Fruit fly (Drosophila melanogaster): ENCODE data around the gene CG17744.

Gene CG17744

DNA sequence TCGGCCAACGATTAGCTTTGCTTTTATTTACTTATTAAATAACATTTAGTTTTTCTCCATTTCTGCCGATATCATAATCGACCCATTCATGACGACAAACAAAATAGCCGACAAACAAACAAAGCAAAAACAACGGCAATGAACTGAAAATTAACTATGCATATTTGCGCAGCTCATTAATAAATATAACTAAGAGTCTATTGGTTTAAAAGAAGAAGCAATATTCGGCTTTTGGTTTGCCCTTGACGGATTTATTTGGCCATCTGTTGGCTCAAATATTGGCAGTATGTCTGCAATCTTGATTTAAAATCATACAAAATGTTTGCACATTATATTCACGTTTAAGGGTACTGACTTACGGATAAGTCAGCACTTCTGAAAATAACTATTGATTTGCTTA lies 26.6 kb downstream of the CG17744 start:
- TF ChIP-seq CTCF (optimal IDR thresholded peaks at IDR 0.05): no peak
- no peak for TF ChIP-seq CG8478 (optimal IDR thresholded peaks at IDR 0.05)

DNA sequence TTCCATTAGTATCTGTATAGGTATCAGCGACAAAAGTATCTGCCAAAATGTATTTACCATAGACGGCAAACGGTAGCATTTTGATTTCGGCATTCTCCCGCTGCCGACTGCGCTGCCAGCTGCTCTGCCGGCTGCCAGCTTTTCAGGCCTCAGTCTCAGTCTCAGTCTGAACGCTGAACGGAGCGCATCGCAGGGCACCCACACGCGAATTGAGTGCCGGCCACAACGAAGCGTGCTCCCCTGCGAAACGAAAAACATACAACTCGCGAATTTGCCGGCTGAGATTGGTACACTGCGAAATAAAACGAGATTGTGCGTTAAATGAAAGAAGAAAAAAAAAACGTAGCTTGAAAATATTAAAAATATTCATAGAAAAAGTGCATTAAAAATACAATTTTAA lies 27.9 kb downstream of the CG17744 start, which contains the start of gene Mp:
TSS of gene Mp (plus strand) at position 152 of the 400 bp plus-strand sequence.
- TF ChIP-seq CTCF (optimal IDR thresholded peaks at IDR 0.05) (no peak), CG8478 (optimal IDR thresholded peaks at IDR 0.05) (no peak)

DNA sequence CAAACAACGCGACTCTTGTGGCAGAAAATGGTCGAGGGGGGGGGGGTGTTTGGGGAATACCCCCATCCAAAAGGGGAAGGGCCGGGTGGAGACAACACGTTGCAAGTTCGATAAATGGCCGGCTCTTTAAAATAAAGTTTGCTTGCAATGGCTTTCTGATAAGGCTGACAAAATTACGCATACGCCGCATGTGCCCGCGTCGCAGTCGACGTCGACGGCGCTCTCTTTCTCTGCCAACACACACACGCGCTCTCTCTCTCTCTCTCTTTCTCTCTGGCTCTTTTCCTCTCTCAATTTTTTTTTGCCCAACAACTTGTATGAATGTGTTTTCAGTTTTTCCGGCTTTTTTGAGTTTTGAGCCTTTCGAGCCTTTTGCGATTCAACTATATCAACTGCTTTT lies 29.2 kb downstream of the CG17744 start:
- TF ChIP-seq CTCF (optimal IDR thresholded peaks at IDR 0.05) (no peak), CG8478 (optimal IDR thresholded peaks at IDR 0.05) (no peak)

dm6 chr3L:6996907-6997306 lies 29.7 kb downstream of the CG17744 start:
- TF ChIP-seq CTCF (optimal IDR thresholded peaks at IDR 0.05): no peak
- no peak for TF ChIP-seq CG8478 (optimal IDR thresholded peaks at IDR 0.05)

DNA sequence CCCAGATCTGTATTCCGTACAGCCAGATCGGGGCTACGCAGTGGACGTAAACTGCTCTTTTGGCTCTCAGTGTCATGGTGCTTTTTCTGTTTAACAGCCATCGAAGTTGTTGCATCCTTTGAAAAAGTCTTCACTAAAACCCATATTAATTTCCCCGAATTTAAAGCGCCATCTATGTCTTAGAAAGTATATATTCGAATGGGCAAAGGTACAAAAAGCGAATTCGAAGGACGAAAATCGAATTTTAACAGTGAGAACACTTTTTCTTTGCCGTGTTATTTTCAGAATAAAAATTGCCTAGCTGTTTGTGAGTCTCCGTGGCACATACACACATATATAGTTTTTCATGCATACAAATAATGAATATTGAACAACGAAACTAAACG lies 31.2 kb downstream of the CG17744 start:
- TF ChIP-seq CTCF (optimal IDR thresholded peaks at IDR 0.05) (peak; percentile 81 to 86), CG8478 (optimal IDR thresholded peaks at IDR 0.05) (no peak)

DNA sequence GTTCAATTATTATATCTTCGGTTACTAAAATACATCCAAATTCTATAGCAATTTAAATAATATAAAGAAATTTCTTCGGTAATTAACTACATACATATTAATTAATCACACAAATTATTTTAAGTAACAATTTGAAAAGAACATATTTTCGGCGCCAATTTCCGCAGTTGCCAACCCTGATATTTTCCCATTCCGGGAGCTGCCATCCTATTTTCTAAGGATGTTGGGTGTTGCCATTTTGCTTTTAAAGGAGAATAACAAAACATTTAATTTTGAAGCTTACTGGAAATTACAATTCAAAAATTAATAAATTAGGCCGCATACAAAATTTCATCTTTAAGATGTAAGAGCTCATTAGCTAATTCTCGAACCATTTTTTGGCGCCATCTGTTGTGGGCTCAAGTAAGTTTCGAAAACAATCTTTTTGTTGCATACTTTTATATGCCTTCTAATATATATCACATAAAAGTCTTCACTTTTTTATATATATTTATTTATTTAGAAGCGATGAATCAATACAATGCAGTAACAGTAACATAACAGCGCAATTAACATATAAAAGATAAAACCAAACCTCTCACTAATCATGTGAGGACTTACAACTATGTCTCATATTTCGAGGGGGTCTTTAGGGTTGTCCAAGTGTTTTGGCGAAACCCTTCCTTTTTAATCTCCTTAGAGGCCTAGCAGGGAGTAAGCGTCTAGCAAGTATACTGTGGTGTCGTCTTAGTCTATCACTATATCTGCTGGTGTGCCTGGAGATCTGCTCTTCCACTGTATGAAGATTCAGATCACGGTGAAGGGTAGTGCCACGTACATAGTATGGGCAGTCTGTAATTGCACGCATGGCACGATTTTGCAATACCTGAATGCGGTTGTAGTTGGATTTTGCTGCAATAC lies 31.9 kb downstream of the CG17744 start:
- TF ChIP-seq CTCF (optimal IDR thresholded peaks at IDR 0.05): peak; percentile 69 to 89

dm6 chr3L:6993350-6993749 lies 33.2 kb downstream of the CG17744 start:
- no peak for TF ChIP-seq CG8478 (optimal IDR thresholded peaks at IDR 0.05)
- TF ChIP-seq CTCF (optimal IDR thresholded peaks at IDR 0.05): no peak

dm6 chr3L:6990288-6990687 lies 36.3 kb downstream of the CG17744 start, which contains the start of gene bin:
Gene bin (plus strand): TSS chr3L:6990622.
- no peak for TF ChIP-seq CG8478 (optimal IDR thresholded peaks at IDR 0.05)
- no peak for TF ChIP-seq CTCF (optimal IDR thresholded peaks at IDR 0.05)

- TF ChIP-seq CTCF (optimal IDR thresholded peaks at IDR 0.05) (no peak), CG8478 (optimal IDR thresholded peaks at IDR 0.05) (no peak)
These were observed 37.5 kb downstream of the CG17744 start for dm6 chr3L:6988942-6989569.

DNA sequence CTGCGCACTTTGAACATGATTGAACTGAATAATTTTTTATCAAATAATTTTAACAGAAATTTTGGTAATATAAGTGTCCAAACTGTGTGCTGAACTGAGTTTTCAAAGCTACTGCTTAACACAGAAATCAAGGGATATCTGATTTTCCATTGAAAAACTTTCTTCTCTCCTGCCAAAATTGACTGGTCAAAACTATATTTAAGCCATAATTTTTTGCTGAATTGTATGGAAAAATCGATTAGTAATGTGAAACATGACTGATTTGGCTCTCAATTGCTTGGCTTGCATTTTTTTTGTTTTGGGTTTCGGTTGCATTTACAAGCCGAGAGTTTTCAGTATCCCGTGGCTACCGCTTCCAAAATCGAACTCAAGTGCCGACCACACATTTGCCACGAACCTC lies 42.1 kb downstream of the CG17744 start, which contains the start of the genes CG32388 and CG43439:
TSS of gene CG32388 (minus strand) at position 101 of the 400 bp plus-strand sequence.
TSS of gene CG43439 (minus strand) at position 101 of the 400 bp plus-strand sequence.
- TF ChIP-seq CG8478 (optimal IDR thresholded peaks at IDR 0.05) (no peak), CTCF (optimal IDR thresholded peaks at IDR 0.05) (no peak)

DNA sequence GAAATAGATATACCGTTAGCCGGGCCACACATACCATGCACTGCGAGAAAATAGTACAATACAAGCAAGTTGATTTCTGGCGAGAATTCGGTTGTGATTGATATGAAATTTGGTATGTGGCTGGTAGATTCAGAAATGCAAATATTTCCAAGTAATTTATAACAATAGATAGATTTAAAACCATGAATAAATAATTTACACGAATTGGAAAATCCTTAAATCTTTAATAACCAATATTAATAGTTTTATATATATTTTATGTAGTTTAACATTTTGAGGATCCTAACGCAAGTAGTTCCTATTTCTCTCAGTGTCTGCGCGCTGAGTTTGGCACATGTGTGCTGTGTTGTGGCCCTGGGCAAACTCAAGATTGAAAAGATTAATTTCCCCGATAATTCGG lies 44.8 kb downstream of the CG17744 start:
- no peak for TF ChIP-seq CG8478 (optimal IDR thresholded peaks at IDR 0.05)
- no peak for TF ChIP-seq CTCF (optimal IDR thresholded peaks at IDR 0.05)

- TF ChIP-seq CTCF (optimal IDR thresholded peaks at IDR 0.05) (no peak), CG8478 (optimal IDR thresholded peaks at IDR 0.05) (no peak)
These were observed 45.4 kb downstream of the CG17744 start for dm6 chr3L:6981109-6981741.

DNA sequence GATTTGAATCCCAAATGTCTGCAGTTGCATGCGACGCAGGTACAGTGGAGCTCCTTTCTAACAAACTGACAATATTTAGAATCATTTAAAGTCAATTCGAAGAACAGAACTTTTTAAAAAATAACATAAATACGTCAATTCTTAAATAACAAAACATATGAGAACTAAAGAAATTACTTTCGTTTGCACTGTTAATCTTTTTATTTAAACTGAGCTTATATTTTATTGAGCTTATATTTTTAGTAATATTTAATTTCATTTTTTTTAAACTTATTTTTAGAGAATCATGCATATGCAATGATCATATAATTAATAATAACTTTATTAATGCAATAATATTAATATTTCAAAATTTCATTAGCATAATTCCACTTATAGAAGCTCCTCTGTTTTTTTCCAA lies 46.0 kb downstream of the CG17744 start:
- TF ChIP-seq CG8478 (optimal IDR thresholded peaks at IDR 0.05) (no peak), CTCF (optimal IDR thresholded peaks at IDR 0.05) (no peak)

DNA sequence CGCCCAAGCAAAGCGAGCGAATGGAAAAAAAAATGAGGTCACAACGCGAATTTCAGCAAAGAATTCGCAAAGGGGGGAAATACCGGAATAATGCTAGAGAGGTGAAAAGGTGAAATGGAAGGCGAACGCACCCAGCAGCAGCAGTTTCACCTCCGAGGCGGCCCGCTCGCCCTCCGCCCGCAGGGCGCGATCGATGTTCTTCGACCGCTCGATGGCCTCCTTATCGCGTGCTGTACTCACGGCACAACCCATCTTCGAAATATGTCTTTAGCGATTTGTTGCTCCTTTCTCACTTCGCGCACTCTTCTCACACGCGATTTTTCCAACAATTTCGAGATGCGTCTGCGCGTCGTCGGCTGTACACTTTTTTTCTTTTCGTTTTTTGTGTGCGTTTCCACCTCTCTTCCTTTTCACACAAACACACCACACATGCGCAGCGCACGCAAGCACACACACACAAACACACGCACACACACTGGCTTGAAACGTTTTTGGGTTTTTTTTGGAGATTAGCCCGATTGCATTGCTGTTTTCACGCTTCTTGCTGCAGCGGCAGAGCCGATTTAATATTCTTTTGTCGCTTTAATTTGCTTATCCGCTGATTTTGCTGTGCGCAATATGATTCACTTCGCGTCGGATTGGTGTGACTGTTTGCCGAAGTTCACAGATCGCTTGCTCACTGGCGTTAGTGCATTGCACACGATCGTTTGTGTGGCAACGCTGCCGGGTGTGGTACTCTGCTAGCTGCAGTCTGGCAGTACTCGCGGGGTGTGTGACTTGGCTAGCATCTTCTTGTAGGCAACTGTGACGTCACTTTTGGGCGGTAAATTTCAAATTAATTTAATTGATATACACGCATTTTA lies 47.0 kb downstream of the CG17744 start, which contains the start of gene Galphai:
TSS of gene Galphai (minus strand) at position 658 of the 863 bp plus-strand sequence.
- TF ChIP-seq CG8478 (optimal IDR thresholded peaks at IDR 0.05) (no peak), CTCF (optimal IDR thresholded peaks at IDR 0.05) (peak; percentile 76)
